Worm (Caenorhabditis elegans) whole organism, young adult: ENCODE measurements around the gene sams-1.

ENCODE experiments used
- B0019.2 ChIP-seq: fragments of 200-800 bp; sonication (Bioruptor generic); conservative IDR thresholded peaks from 2 replicates; pipeline ENCODE4 v1.3.6; 2022; ENCODE audit warnings: missing genetic modification reagents, missing genetic modification characterization, missing compliant biosample characterization
- B0336.3 ChIP-seq: fragments of 200-800 bp; sonication (Bioruptor generic); IDR thresholded peaks from 2 replicates; pipeline ENCODE4 v1.3.6; 2022; ENCODE audit warnings: missing genetic modification characterization, missing compliant biosample characterization
- C17E4.6 ChIP-seq: fragments of 200-800 bp; sonication (Bioruptor generic); IDR thresholded peaks from 2 replicates; pipeline ENCODE4 v1.3.6; 2022; ENCODE audit warnings: missing genetic modification reagents, missing genetic modification characterization, missing compliant biosample characterization
- F22D6.2 ChIP-seq: sonication (generic microtip); optimal IDR thresholded peaks from 2 replicates; lab custom pipeline; 2016; ENCODE audit warnings: mild to moderate bottlenecking, missing genetic modification characterization, missing compliant biosample characterization
- ceh-100 ChIP-seq: fragments of 200-800 bp; sonication (Bioruptor generic); IDR thresholded peaks from 2 replicates; pipeline ENCODE4 v1.3.6; 2022; ENCODE audit warnings: missing genetic modification reagents, missing genetic modification characterization, missing compliant biosample characterization
- ceh-79 ChIP-seq: sonication (generic microtip); optimal IDR thresholded peaks from 2 replicates; lab custom pipeline; 2017; ENCODE audit warnings: mild to moderate bottlenecking, missing genetic modification characterization, missing compliant biosample characterization
- dox-1 ChIP-seq: fragments of 200-800 bp; sonication (Bioruptor generic); IDR thresholded peaks from 2 replicates; pipeline ENCODE4 v1.3.6; 2022; ENCODE audit warnings: missing genetic modification reagents, missing genetic modification characterization, missing compliant biosample characterization
- him-1 ChIP-seq: sonication (generic microtip); optimal IDR thresholded peaks from 2 replicates; lab custom pipeline; 2016; ENCODE audit warnings: missing genotype, missing genetic modification reagents, missing genetic modification characterization, missing compliant biosample characterization
- madf-10 ChIP-seq: sonication (generic microtip); optimal IDR thresholded peaks from 2 replicates; lab custom pipeline; 2016; ENCODE audit warnings: mild to moderate bottlenecking, missing genetic modification characterization, missing compliant biosample characterization
- madf-6 ChIP-seq: fragments of 200-800 bp; sonication (Bioruptor generic); IDR thresholded peaks from 2 replicates; pipeline ENCODE4 v1.3.6; 2022; ENCODE audit warnings: missing genetic modification reagents, missing genetic modification characterization, missing compliant biosample characterization
- mxl-1 ChIP-seq: sonication (generic microtip); optimal IDR thresholded peaks from 2 replicates; lab custom pipeline; 2016; ENCODE audit warnings: missing genetic modification characterization, missing compliant biosample characterization
- unc-130 ChIP-seq: sonication (generic microtip); optimal IDR thresholded peaks from 2 replicates; lab custom pipeline; 2016; ENCODE audit warnings: missing genetic modification reagents, missing genetic modification characterization, missing compliant biosample characterization
- zfh-2 ChIP-seq: fragments of 200-800 bp; sonication (Bioruptor generic); conservative IDR thresholded peaks from 2 replicates; pipeline ENCODE4 v1.3.6; 2022; ENCODE audit warnings: missing genetic modification reagents, missing genetic modification characterization, missing compliant biosample characterization
- ztf-18 ChIP-seq: sonication (generic microtip); optimal IDR thresholded peaks from 2 replicates; lab custom pipeline; 2016; ENCODE audit warnings: missing genotype, mild to moderate bottlenecking, missing genetic modification characterization, missing compliant biosample characterization

- TF ChIP-seq unc-130, result no peak
- no peak for TF ChIP-seq ceh-79 (tag; lab: Kevin White, UChicago)
- TF ChIP-seq zfh-2 (GFP tag; lab: Robert Waterston, UW), result no peak
- no peak for TF ChIP-seq ztf-18 (tag; lab: Kevin White, UChicago)
- no peak for TF ChIP-seq C17E4.6
- TF ChIP-seq madf-6 (GFP tag; lab: Robert Waterston, UW), result no peak
- TF ChIP-seq ceh-100, result no peak
- no peak for TF ChIP-seq B0019.2 (GFP tag; lab: Robert Waterston, UW)
- no peak for TF ChIP-seq him-1 (tag; lab: Kevin White, UChicago)
- TF ChIP-seq madf-10 (tag; lab: Kevin White, UChicago), result no peak
- no peak for TF ChIP-seq dox-1 (GFP tag; lab: Robert Waterston, UW)
- no peak for TF ChIP-seq F22D6.2
- TF ChIP-seq B0336.3 (GFP tag; lab: Robert Waterston, UW), result no peak
- TF ChIP-seq mxl-1 (tag; lab: Kevin White, UChicago), result no peak
Observed at ce11 chrX:12003969-12004368, 38.2 kb downstream of the sams-1 start.
